Fruit fly (Drosophila melanogaster) Kc167 (cell line): ENCODE measurements around the gene CG12592.

Source experiments
- h ChIP-seq: fragments of >200 bp; optimal IDR thresholded peaks from 3 replicates; lab custom pipeline; 2018; ENCODE audit warnings: missing external identifiers
- psq ChIP-seq: fragments of >200 bp; optimal IDR thresholded peaks from 2 replicates; lab custom pipeline; 2017; ENCODE audit warnings: missing external identifiers

- no peak for TF ChIP-seq psq (lab: Kevin White, UChicago)
- no peak for TF ChIP-seq h (lab: Kevin White, UChicago)
These were observed 26.9 kb upstream of the CG12592 start, which contains the start of gene CG6293 for dm6 chr3R:10311076-10311744.
